Worm (Caenorhabditis elegans) whole organism, midembryonic: ENCODE data around the gene tsp-6.
A peak's percentile ranks its signal among the peaks of the same experiment; 100 is the strongest.

Source experiments
- T22C8.4 ChIP-seq: fragments of 200-800 bp; sonication (Bioruptor generic); IDR thresholded peaks from 2 replicates; pipeline ENCODE4 v1.3.6; 2022; ENCODE audit warnings: missing genetic modification characterization, missing compliant biosample characterization
- cog-1 ChIP-seq: sonication (generic microtip); optimal IDR thresholded peaks from 2 replicates; lab custom pipeline; 2016; ENCODE audit warnings: missing genetic modification characterization, missing compliant biosample characterization
- flt-1 ChIP-seq: fragments of 200-800 bp; sonication (Bioruptor generic); IDR thresholded peaks from 2 replicates; pipeline ENCODE4 v1.3.6; 2022; ENCODE audit warnings: missing genetic modification characterization, missing compliant biosample characterization
- klf-2 ChIP-seq: fragments of 200-800 bp; sonication (Bioruptor generic); conservative IDR thresholded peaks from 2 replicates; pipeline ENCODE4 v1.3.6; 2022; ENCODE audit warnings: missing genetic modification reagents, missing genetic modification characterization, missing compliant biosample characterization
- med-1 ChIP-seq: sonication (generic microtip); optimal IDR thresholded peaks from 2 replicates; lab custom pipeline; 2017; ENCODE audit warnings: missing genetic modification characterization, mild to moderate bottlenecking, missing compliant biosample characterization, antibody characterized with exemption, missing genetic modification reagents; ENCODE audit not compliant: insufficient read depth
- ref-1 ChIP-seq: fragments of 200-800 bp; sonication (Bioruptor generic); conservative IDR thresholded peaks from 2 replicates; pipeline ENCODE4 v1.3.6; 2022; ENCODE audit warnings: missing genetic modification reagents, missing genetic modification characterization, missing compliant biosample characterization
- tab-1 ChIP-seq: fragments of 200-800 bp; sonication (Bioruptor generic); IDR thresholded peaks from 2 replicates; pipeline ENCODE4 v1.3.6; 2022; ENCODE audit warnings: missing genetic modification characterization, missing compliant biosample characterization
- ztf-23 ChIP-seq: fragments of 200-800 bp; sonication (Bioruptor generic); IDR thresholded peaks from 2 replicates; pipeline ENCODE4 v1.3.6; 2022; ENCODE audit warnings: missing genetic modification reagents, missing genetic modification characterization, missing compliant biosample characterization
- ztf-29 ChIP-seq: fragments of 200-800 bp; sonication (Bioruptor generic); IDR thresholded peaks from 2 replicates; pipeline ENCODE4 v1.3.6; 2022; ENCODE audit warnings: missing genetic modification reagents, missing genetic modification characterization, missing compliant biosample characterization

Gene tsp-6

ce11 chrX:2807390-2807789, 12.9 kb upstream of the tsp-6 start, which contains the start of gene C14A11.5:
C14A11.5 (minus strand) TSS chrX:2807528.
- TF ChIP-seq med-1 (GFP tag; lab: Kevin White, UChicago) (no peak), tab-1 (GFP tag; lab: Robert Waterston, UW) (no peak), ref-1 (GFP tag; lab: Robert Waterston, UW) (no peak), ztf-23 (GFP tag; lab: Robert Waterston, UW) (no peak), klf-2 (GFP tag; lab: Robert Waterston, UW) (no peak), T22C8.4 (GFP tag; lab: Robert Waterston, UW) (no peak), cog-1 (no peak), flt-1 (GFP tag; lab: Robert Waterston, UW) (no peak), ztf-29 (GFP tag; lab: Robert Waterston, UW) (no peak)

- peak; percentile 80 for TF ChIP-seq ztf-23 (GFP tag; lab: Robert Waterston, UW)
- peak; percentile 74; the same call in 1 of the 2 replicates for TF ChIP-seq tab-1 (GFP tag; lab: Robert Waterston, UW)
- TF ChIP-seq T22C8.4 (GFP tag; lab: Robert Waterston, UW), result 0 out of 2 replicates have a peak, but pooled peaks have one; percentile 29
- TF ChIP-seq ref-1 (GFP tag; lab: Robert Waterston, UW), result no peak
- 0 out of 2 replicates have a peak, but pooled peaks have one; percentile 20 for TF ChIP-seq ztf-29 (GFP tag; lab: Robert Waterston, UW)
- TF ChIP-seq med-1 (GFP tag; lab: Kevin White, UChicago), result peak; percentile 47
- TF ChIP-seq cog-1, result peak; percentile 72
- TF ChIP-seq klf-2 (GFP tag; lab: Robert Waterston, UW), result 0 out of 2 replicates have a peak, but pooled peaks have one; percentile 13
- peak; percentile 66 for TF ChIP-seq flt-1 (GFP tag; lab: Robert Waterston, UW)
Measured at ce11 chrX:2809611-2810010, 10.6 kb upstream of the tsp-6 start, which contains the start of gene C14A11.9. C14A11.9 (minus strand) TSS chrX:2809637.

DNA sequence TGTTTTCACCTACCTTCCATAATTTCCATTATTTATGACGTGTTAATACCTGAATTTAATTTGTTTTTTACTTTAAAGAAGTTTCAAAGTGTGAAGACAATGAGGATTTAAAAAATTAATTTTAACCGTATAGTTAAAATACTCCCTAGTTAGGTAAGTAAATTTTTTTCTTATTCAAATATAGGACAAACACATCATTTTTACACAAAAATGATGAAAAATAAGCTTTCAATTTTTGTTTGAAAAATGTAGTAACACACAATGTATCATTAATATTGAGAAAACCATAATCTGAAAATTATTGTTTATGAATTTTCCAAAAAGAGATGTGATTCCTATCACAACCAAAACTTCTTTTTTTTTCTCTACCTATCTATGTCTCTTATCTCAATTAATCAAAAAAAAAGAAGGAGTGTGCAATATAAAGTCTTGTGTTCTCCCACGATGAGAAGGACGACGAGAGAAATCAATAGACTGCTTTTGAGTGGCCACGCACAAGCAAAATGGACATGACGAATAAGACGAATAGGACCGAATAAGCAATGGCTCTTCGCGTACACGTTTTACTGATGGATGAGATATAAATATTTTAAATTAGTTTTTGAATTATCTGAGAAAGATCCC, 6.0 kb upstream of the tsp-6 start, which contains the start of gene C14A11.6:
Gene C14A11.6 (minus strand): TSS at position 51 of the 624 bp plus-strand sequence.
- TF ChIP-seq med-1 (GFP tag; lab: Kevin White, UChicago) (no peak), ref-1 (GFP tag; lab: Robert Waterston, UW) (no peak)

DNA sequence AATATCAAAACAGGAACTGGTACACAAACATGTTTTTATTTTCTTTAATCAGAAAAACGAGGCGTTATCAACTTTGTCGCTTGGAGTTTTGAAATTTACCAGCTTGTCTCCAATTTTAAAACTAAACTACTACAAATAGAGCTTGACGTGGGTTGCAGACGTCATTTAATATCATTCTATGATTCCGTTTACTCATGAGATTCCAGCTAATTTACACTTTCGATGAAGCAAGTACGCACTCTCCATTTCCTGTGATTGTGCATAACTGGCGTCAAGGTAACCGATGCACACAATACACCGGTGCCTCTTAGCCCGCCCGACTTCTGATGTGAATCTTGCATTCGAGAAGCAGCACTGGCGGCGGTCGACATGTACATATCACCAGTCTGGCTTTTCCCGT, 1.3 kb upstream of the tsp-6 start:
- TF ChIP-seq ref-1 (GFP tag; lab: Robert Waterston, UW) (no peak), ztf-29 (GFP tag; lab: Robert Waterston, UW) (no peak), ztf-23 (GFP tag; lab: Robert Waterston, UW) (no peak), flt-1 (GFP tag; lab: Robert Waterston, UW) (no peak), klf-2 (GFP tag; lab: Robert Waterston, UW) (no peak), T22C8.4 (GFP tag; lab: Robert Waterston, UW) (no peak)

- TF ChIP-seq tab-1 (GFP tag; lab: Robert Waterston, UW) (no peak), ztf-29 (GFP tag; lab: Robert Waterston, UW) (no peak), ref-1 (GFP tag; lab: Robert Waterston, UW) (no peak), flt-1 (GFP tag; lab: Robert Waterston, UW) (no peak)
Measured at ce11 chrX:2819747-2820146, 501 bp upstream of the tsp-6 start.

DNA sequence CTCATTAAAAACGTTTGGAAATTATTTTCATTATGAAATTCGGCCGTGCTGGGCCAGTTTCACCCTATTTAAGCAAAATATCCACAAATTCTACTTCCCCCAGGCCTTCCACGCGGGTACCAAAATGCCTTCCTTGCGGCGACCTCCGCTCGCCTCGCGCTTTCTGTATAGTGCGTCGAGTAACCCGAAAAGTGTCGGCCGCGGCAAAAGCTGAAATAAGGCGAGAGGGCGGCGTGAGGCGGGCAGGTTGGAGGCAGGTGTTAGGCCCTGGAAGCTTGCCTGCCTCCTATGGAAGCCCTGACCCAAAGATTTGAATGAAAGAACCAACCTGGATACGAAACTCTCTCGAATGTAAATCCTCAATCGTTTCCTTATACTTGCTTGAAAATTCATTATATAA, 6.1 kb downstream of the tsp-6 start:
- TF ChIP-seq flt-1 (GFP tag; lab: Robert Waterston, UW), result no peak
- no peak for TF ChIP-seq med-1 (GFP tag; lab: Kevin White, UChicago)
- TF ChIP-seq ztf-29 (GFP tag; lab: Robert Waterston, UW), result no peak
- no peak for TF ChIP-seq T22C8.4 (GFP tag; lab: Robert Waterston, UW)
- TF ChIP-seq cog-1, result no peak
- no peak for TF ChIP-seq ref-1 (GFP tag; lab: Robert Waterston, UW)
- no peak for TF ChIP-seq tab-1 (GFP tag; lab: Robert Waterston, UW)
- TF ChIP-seq ztf-23 (GFP tag; lab: Robert Waterston, UW), result no peak
- no peak for TF ChIP-seq klf-2 (GFP tag; lab: Robert Waterston, UW)

DNA sequence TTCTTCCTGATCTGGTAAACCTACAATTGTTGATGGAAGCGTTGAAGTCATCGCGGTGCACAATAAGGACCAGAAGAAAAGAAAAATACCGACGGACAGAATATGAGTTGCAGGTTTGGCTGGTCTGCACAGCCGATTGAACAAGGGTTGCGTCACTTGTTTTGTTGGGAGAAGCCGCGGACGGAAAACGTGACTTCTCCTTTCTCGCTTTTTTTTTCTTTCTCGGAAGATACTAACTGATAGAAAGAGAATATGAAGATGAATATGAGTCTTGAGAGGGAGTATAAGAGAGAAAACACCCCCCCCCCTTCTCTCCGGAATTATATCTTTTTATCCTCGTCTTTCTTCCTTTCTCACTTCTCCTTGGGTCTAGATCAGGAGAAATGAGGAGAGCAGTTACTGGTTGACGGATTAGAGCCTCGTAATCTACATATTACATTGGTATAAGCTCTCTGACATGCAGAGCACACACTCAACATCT, 7.5 kb downstream of the tsp-6 start, which contains the start of gene ssr-2:
Gene ssr-2 (minus strand): TSS at position 51 of the 481 bp plus-strand sequence.
- no peak for TF ChIP-seq cog-1
- TF ChIP-seq tab-1 (GFP tag; lab: Robert Waterston, UW), result no peak
- no peak for TF ChIP-seq T22C8.4 (GFP tag; lab: Robert Waterston, UW)
- TF ChIP-seq flt-1 (GFP tag; lab: Robert Waterston, UW), result no peak
- TF ChIP-seq ztf-23 (GFP tag; lab: Robert Waterston, UW), result no peak
- TF ChIP-seq ztf-29 (GFP tag; lab: Robert Waterston, UW), result no peak
- TF ChIP-seq ref-1 (GFP tag; lab: Robert Waterston, UW), result no peak
- TF ChIP-seq med-1 (GFP tag; lab: Kevin White, UChicago), result no peak
- TF ChIP-seq klf-2 (GFP tag; lab: Robert Waterston, UW), result no peak

DNA sequence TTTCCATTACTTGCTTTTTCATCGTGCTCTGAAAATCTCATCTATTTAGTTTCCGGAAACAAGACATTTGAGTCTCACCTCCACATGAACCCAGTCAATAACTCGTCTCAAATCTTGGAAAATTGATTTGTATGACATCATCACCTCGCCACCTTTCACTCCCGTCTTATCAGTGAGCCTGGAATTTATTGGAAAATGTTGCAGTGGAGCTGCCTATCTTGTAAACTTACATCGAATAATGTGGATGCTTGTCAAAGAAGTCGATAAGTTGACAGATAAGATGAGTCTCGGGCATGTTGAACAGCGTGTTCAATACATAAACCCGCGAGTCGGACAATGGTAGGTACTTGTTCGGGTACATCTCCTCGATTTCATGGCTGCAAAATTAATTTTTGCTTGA, 16.5 kb downstream of the tsp-6 start:
- TF ChIP-seq tab-1 (GFP tag; lab: Robert Waterston, UW), result no peak
- TF ChIP-seq T22C8.4 (GFP tag; lab: Robert Waterston, UW), result no peak
- TF ChIP-seq ztf-29 (GFP tag; lab: Robert Waterston, UW), result no peak
- no peak for TF ChIP-seq ztf-23 (GFP tag; lab: Robert Waterston, UW)
- TF ChIP-seq cog-1, result no peak
- no peak for TF ChIP-seq flt-1 (GFP tag; lab: Robert Waterston, UW)
- no peak for TF ChIP-seq ref-1 (GFP tag; lab: Robert Waterston, UW)

- no peak for TF ChIP-seq ztf-23 (GFP tag; lab: Robert Waterston, UW)
- no peak for TF ChIP-seq ref-1 (GFP tag; lab: Robert Waterston, UW)
- TF ChIP-seq flt-1 (GFP tag; lab: Robert Waterston, UW), result no peak
- no peak for TF ChIP-seq T22C8.4 (GFP tag; lab: Robert Waterston, UW)
- TF ChIP-seq med-1 (GFP tag; lab: Kevin White, UChicago), result no peak
- no peak for TF ChIP-seq klf-2 (GFP tag; lab: Robert Waterston, UW)
- no peak for TF ChIP-seq ztf-29 (GFP tag; lab: Robert Waterston, UW)
- no peak for TF ChIP-seq tab-1 (GFP tag; lab: Robert Waterston, UW)
- no peak for TF ChIP-seq cog-1
Measured at ce11 chrX:2837477-2837876, 17.2 kb downstream of the tsp-6 start.
